Worm (Caenorhabditis elegans) whole organism, mixed stage, embryonic: ENCODE results near the gene cup-16.

Source experiments
- M03D4.4 ChIP-seq: sonication (generic microtip); optimal IDR thresholded peaks from 2 replicates; lab custom pipeline; 2017; ENCODE audit warnings: mild to moderate bottlenecking, missing genetic modification characterization, missing compliant biosample characterization
- bed-3 ChIP-seq: fragments of 200-800 bp; sonication (Bioruptor generic); optimal IDR thresholded peaks from 3 replicates; lab custom pipeline; 2018; ENCODE audit warnings: mild to moderate bottlenecking, missing genetic modification characterization, moderate library complexity, missing compliant biosample characterization
- blmp-1 ChIP-seq: fragments of 150-350 bp; optimal IDR thresholded peaks from 2 replicates; lab custom pipeline; 2014; ENCODE audit warnings: missing biosample characterization, missing genetic modification characterization
- ceh-39 ChIP-seq: fragments of 150-350 bp; optimal IDR thresholded peaks from 2 replicates; lab custom pipeline; 2014; ENCODE audit warnings: missing biosample characterization, missing genetic modification characterization
- ceh-43 ChIP-seq: fragments of 200-800 bp; sonication (Bioruptor generic); optimal IDR thresholded peaks from 2 replicates; lab custom pipeline; 2018; ENCODE audit warnings: mild to moderate bottlenecking, missing genetic modification characterization, moderate library complexity, missing compliant biosample characterization
- ceh-83 ChIP-seq: fragments of 200-800 bp; sonication (Bioruptor generic); optimal IDR thresholded peaks from 2 replicates; lab custom pipeline; 2018; ENCODE audit warnings: mild to moderate bottlenecking, missing genetic modification characterization, missing compliant biosample characterization
- ces-1 ChIP-seq: fragments of 150-350 bp; optimal IDR thresholded peaks from 2 replicates; lab custom pipeline; 2014; ENCODE audit warnings: missing biosample characterization, missing genetic modification reagents, missing genetic modification characterization
- drap-1 ChIP-seq: fragments of 200-800 bp; sonication (Bioruptor generic); optimal IDR thresholded peaks from 3 replicates; lab custom pipeline; 2018; ENCODE audit warnings: mild to moderate bottlenecking, missing genetic modification characterization, missing compliant biosample characterization
- elt-1 ChIP-seq: sonication (generic microtip); optimal IDR thresholded peaks from 2 replicates; lab custom pipeline; 2017; ENCODE audit warnings: missing genetic modification characterization, mild to moderate bottlenecking, missing compliant biosample characterization, antibody characterized with exemption, moderate library complexity, borderline replicate concordance; ENCODE audit not compliant: insufficient read depth
- ham-2 ChIP-seq: fragments of 200-800 bp; sonication (Bioruptor generic); optimal IDR thresholded peaks from 2 replicates; lab custom pipeline; 2018; ENCODE audit warnings: mild to moderate bottlenecking, missing genetic modification characterization, missing compliant biosample characterization
- hlh-1 ChIP-seq: fragments of 150-350 bp; optimal IDR thresholded peaks from 2 replicates; lab custom pipeline; 2014; ENCODE audit warnings: missing biosample characterization, missing genetic modification reagents, missing genetic modification characterization
- lin-32 ChIP-seq: fragments of 200-800 bp; sonication (Bioruptor generic); optimal IDR thresholded peaks from 2 replicates; lab custom pipeline; 2018; ENCODE audit warnings: mild to moderate bottlenecking, missing genetic modification characterization, missing compliant biosample characterization
- lsy-2 ChIP-seq: fragments of 150-350 bp; optimal IDR thresholded peaks from 2 replicates; lab custom pipeline; 2014; ENCODE audit warnings: missing biosample characterization, missing genetic modification characterization
- mep-1 ChIP-seq: fragments of 150-350 bp; optimal IDR thresholded peaks from 2 replicates; lab custom pipeline; 2017; ENCODE audit warnings: missing biosample characterization, missing genetic modification reagents, missing genetic modification characterization, inconsistent platforms
- mls-2 ChIP-seq: sonication (generic microtip); optimal IDR thresholded peaks from 2 replicates; lab custom pipeline; 2016; ENCODE audit warnings: mild to moderate bottlenecking, missing genetic modification characterization, moderate library complexity, missing compliant biosample characterization
- nhr-12 ChIP-seq: fragments of 150-350 bp; optimal IDR thresholded peaks from 2 replicates; lab custom pipeline; 2014; ENCODE audit warnings: missing biosample characterization, missing genetic modification characterization
- nhr-2 ChIP-seq: fragments of 150-350 bp; optimal IDR thresholded peaks from 2 replicates; lab custom pipeline; 2014; ENCODE audit warnings: missing biosample characterization, missing genetic modification characterization
- nhr-237 ChIP-seq: fragments of 150-350 bp; optimal IDR thresholded peaks from 2 replicates; lab custom pipeline; 2014; ENCODE audit warnings: missing biosample characterization, missing genetic modification characterization
- nhr-28 ChIP-seq: fragments of 150-350 bp; optimal IDR thresholded peaks from 2 replicates; lab custom pipeline; 2014; ENCODE audit warnings: missing biosample characterization, missing genetic modification characterization
- nhr-76 ChIP-seq: sonication (generic microtip); optimal IDR thresholded peaks from 2 replicates; lab custom pipeline; 2017; ENCODE audit warnings: missing biosample characterization, missing genetic modification characterization
- pha-4 ChIP-seq: fragments of 150-350 bp; optimal IDR thresholded peaks from 2 replicates; lab custom pipeline; 2018; ENCODE audit warnings: missing biosample characterization, missing genetic modification reagents, missing genetic modification characterization
- sem-2 ChIP-seq: fragments of 200-800 bp; sonication (Bioruptor generic); optimal IDR thresholded peaks from 2 replicates; lab custom pipeline; 2018; ENCODE audit warnings: mild to moderate bottlenecking, missing genetic modification characterization, missing compliant biosample characterization
- snpc-4 ChIP-seq: fragments of 150-350 bp; optimal IDR thresholded peaks from 2 replicates; lab custom pipeline; 2014; ENCODE audit warnings: missing biosample characterization, missing genetic modification characterization
- sptf-1 ChIP-seq: sonication (generic microtip); optimal IDR thresholded peaks from 2 replicates; lab custom pipeline; 2017; ENCODE audit warnings: mild to moderate bottlenecking, missing genetic modification characterization, moderate library complexity, missing compliant biosample characterization
- tbx-8 ChIP-seq: fragments of 200-800 bp; sonication (Bioruptor generic); optimal IDR thresholded peaks from 2 replicates; lab custom pipeline; 2018; ENCODE audit warnings: mild to moderate bottlenecking, missing genetic modification characterization, moderate library complexity, missing compliant biosample characterization
- unc-120 ChIP-seq: sonication (generic microtip); optimal IDR thresholded peaks from 2 replicates; lab custom pipeline; 2017; ENCODE audit warnings: missing genetic modification characterization, missing compliant biosample characterization; ENCODE audit not compliant: poor library complexity, severe bottlenecking
- unc-62 ChIP-seq: fragments of 150-350 bp; optimal IDR thresholded peaks from 2 replicates; lab custom pipeline; 2014; ENCODE audit warnings: missing biosample characterization, missing genetic modification reagents, missing genetic modification characterization
- zip-8 ChIP-seq: fragments of 150-350 bp; optimal IDR thresholded peaks from 2 replicates; lab custom pipeline; 2014; ENCODE audit warnings: missing biosample characterization, missing genetic modification characterization
- ztf-11 ChIP-seq: fragments of 150-350 bp; optimal IDR thresholded peaks from 2 replicates; lab custom pipeline; 2014; ENCODE audit warnings: missing biosample characterization, missing genetic modification characterization

The cup-16 gene

ce11 chrII:8691344-8691960, 15.5 kb upstream of the cup-16 start, which contains the start of gene C34C6.3:
Gene C34C6.3, plus strand, starts transcription at chrII:8691910.
- TF ChIP-seq ceh-83 (GFP tag; lab: Kevin White, UChicago) (no peak), M03D4.4 (tag; lab: Kevin White, UChicago) (no peak), nhr-76 (no peak), zip-8 (peak; percentile 72)

- no peak for TF ChIP-seq nhr-2 (tag; lab: Kevin White, UChicago)
- no peak for TF ChIP-seq ceh-83 (GFP tag; lab: Kevin White, UChicago)
- TF ChIP-seq nhr-237 (tag; lab: Kevin White, UChicago): no peak
- TF ChIP-seq ham-2 (GFP tag; lab: Kevin White, UChicago): no peak
- TF ChIP-seq drap-1: no peak
- no peak for TF ChIP-seq nhr-28 (tag; lab: Kevin White, UChicago)
- no peak for TF ChIP-seq ceh-43 (GFP tag; lab: Kevin White, UChicago)
- TF ChIP-seq, all 35 proteins: peak for 0
These were observed 11.2 kb upstream of the cup-16 start, which contains the start of gene C34C6.10 for ce11 chrII:8695783-8696182. Gene C34C6.10, minus strand, starts transcription at chrII:8695883.

ce11 chrII:8698828-8699227, 8.1 kb upstream of the cup-16 start, which contains the start of gene chdh-1:
Gene chdh-1, minus strand, starts transcription at chrII:8698928.
- TF ChIP-seq sptf-1 (tag; lab: Kevin White, UChicago) (no peak), hlh-1 (tag; lab: Kevin White, UChicago) (no peak), snpc-4 (tag; lab: Kevin White, UChicago) (no peak), tbx-8 (no peak), elt-1 (tag; lab: Kevin White, UChicago) (no peak), blmp-1 (tag; lab: Kevin White, UChicago) (no peak), unc-120 (no peak), ceh-83 (GFP tag; lab: Kevin White, UChicago) (no peak), nhr-12 (tag; lab: Kevin White, UChicago) (no peak), ces-1 (GFP tag; lab: Kevin White, UChicago) (no peak), ceh-39 (tag; lab: Kevin White, UChicago) (no peak), nhr-28 (tag; lab: Kevin White, UChicago) (no peak), M03D4.4 (tag; lab: Kevin White, UChicago) (no peak), mep-1 (tag; lab: Kevin White, UChicago) (no peak), bed-3 (GFP tag; lab: Kevin White, UChicago) (no peak)

DNA sequence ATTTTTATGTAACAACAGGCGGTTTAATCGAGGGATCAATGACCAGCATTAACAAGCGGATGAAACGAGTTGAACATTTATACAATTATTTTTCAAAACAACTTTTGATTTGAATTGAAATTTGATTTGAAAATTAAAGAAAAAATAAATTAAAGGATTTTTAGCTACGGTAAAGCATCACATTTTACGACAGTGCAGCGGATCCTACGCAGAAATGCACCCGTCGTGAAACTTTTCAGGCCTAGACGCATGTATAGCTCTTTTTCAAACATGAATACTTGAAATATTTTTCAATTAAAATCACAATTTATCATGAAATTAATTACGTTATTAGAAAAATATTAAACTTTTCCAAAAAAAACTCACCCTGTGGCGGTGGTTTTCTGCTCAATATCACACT, 5.9 kb upstream of the cup-16 start:
- no peak for TF ChIP-seq unc-62 (GFP tag; lab: Kevin White, UChicago)
- no peak for TF ChIP-seq ces-1 (GFP tag; lab: Kevin White, UChicago)
- no peak for TF ChIP-seq nhr-76
- TF ChIP-seq lsy-2 (tag; lab: Kevin White, UChicago): peak; percentile 73
- no peak for TF ChIP-seq sptf-1 (tag; lab: Kevin White, UChicago)

DNA sequence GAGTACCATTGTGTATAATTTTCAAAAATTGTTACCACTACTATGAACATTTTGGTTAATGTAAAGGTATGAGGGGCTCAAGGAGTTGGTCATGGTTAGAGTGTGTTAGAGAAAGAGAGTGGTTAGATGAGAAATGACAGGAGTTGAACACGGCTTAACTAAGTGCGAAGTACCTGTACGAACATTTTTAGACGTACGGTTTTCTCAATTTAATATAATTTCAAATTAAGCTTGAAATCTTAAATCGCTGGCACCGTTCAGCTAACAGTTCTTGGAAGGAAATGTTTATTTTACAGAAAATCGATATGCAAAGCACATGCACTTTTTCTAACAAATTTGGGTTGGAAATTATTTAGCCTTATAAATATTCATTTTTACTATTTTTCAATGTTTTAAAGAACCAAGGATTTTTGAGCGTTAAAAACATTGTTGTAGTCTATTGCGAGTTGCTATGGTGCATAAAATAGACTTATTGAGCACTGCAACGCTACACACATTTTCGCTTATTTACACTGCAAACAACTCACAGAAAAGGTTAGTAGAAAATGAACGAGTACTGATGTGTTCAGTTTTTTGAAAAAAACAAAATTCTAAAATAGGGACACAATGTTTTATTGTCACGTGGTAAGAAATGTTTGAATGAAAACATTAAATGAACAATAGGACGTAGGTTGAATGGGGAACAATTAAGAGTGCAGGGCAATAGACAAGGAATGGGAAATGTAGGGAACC, 5.2 kb upstream of the cup-16 start, which contains the start of gene sphk-1:
sphk-1 (minus strand) TSS at position 51 of the 732 bp plus-strand sequence.
- peak; percentile 52 for TF ChIP-seq pha-4 (tag; lab: Kevin White, UChicago)
- TF ChIP-seq blmp-1 (tag; lab: Kevin White, UChicago): no peak
- TF ChIP-seq sem-2 (GFP tag; lab: Kevin White, UChicago): no peak
- TF ChIP-seq bed-3 (GFP tag; lab: Kevin White, UChicago): no peak
- no peak for TF ChIP-seq lin-32 (GFP tag; lab: Kevin White, UChicago)
- no peak for TF ChIP-seq mls-2 (tag; lab: Kevin White, UChicago)
- no peak for TF ChIP-seq ztf-11 (tag; lab: Kevin White, UChicago)
- TF ChIP-seq unc-120: no peak
